Worm (Caenorhabditis elegans) whole organism, mixed stage, embryonic: Measurements from ENCODE around the gene ZK666.11.

Source experiments
- M03D4.4 ChIP-seq: sonication (generic microtip); optimal IDR thresholded peaks from 2 replicates; lab custom pipeline; 2017; ENCODE audit warnings: mild to moderate bottlenecking, missing genetic modification characterization, missing compliant biosample characterization
- bed-3 ChIP-seq: fragments of 200-800 bp; sonication (Bioruptor generic); optimal IDR thresholded peaks from 3 replicates; lab custom pipeline; 2018; ENCODE audit warnings: mild to moderate bottlenecking, missing genetic modification characterization, moderate library complexity, missing compliant biosample characterization
- blmp-1 ChIP-seq: fragments of 150-350 bp; optimal IDR thresholded peaks from 2 replicates; lab custom pipeline; 2014; ENCODE audit warnings: missing biosample characterization, missing genetic modification characterization
- ceh-39 ChIP-seq: fragments of 150-350 bp; optimal IDR thresholded peaks from 2 replicates; lab custom pipeline; 2014; ENCODE audit warnings: missing biosample characterization, missing genetic modification characterization
- ceh-43 ChIP-seq: fragments of 200-800 bp; sonication (Bioruptor generic); optimal IDR thresholded peaks from 2 replicates; lab custom pipeline; 2018; ENCODE audit warnings: mild to moderate bottlenecking, missing genetic modification characterization, moderate library complexity, missing compliant biosample characterization
- ceh-83 ChIP-seq: fragments of 200-800 bp; sonication (Bioruptor generic); optimal IDR thresholded peaks from 2 replicates; lab custom pipeline; 2018; ENCODE audit warnings: mild to moderate bottlenecking, missing genetic modification characterization, missing compliant biosample characterization
- ces-1 ChIP-seq: fragments of 150-350 bp; optimal IDR thresholded peaks from 2 replicates; lab custom pipeline; 2014; ENCODE audit warnings: missing biosample characterization, missing genetic modification reagents, missing genetic modification characterization
- cnd-1 ChIP-seq: fragments of 200-800 bp; sonication (Bioruptor generic); optimal IDR thresholded peaks from 2 replicates; lab custom pipeline; 2018; ENCODE audit warnings: mild to moderate bottlenecking, missing genetic modification characterization, missing compliant biosample characterization
- drap-1 ChIP-seq: fragments of 200-800 bp; sonication (Bioruptor generic); optimal IDR thresholded peaks from 3 replicates; lab custom pipeline; 2018; ENCODE audit warnings: mild to moderate bottlenecking, missing genetic modification characterization, missing compliant biosample characterization
- elt-1 ChIP-seq: sonication (generic microtip); optimal IDR thresholded peaks from 2 replicates; lab custom pipeline; 2017; ENCODE audit warnings: missing genetic modification characterization, mild to moderate bottlenecking, missing compliant biosample characterization, antibody characterized with exemption, moderate library complexity, borderline replicate concordance; ENCODE audit not compliant: insufficient read depth
- elt-3 ChIP-seq: fragments of 150-350 bp; optimal IDR thresholded peaks from 2 replicates; lab custom pipeline; 2014; ENCODE audit warnings: missing biosample characterization, missing genetic modification characterization
- flh-1 ChIP-seq: fragments of 200-800 bp; sonication (Bioruptor generic); optimal IDR thresholded peaks from 2 replicates; lab custom pipeline; 2018; ENCODE audit warnings: mild to moderate bottlenecking, missing genetic modification characterization, moderate library complexity, missing compliant biosample characterization
- ham-2 ChIP-seq: fragments of 200-800 bp; sonication (Bioruptor generic); optimal IDR thresholded peaks from 2 replicates; lab custom pipeline; 2018; ENCODE audit warnings: mild to moderate bottlenecking, missing genetic modification characterization, missing compliant biosample characterization
- lin-13 ChIP-seq: fragments of 150-350 bp; optimal IDR thresholded peaks from 2 replicates; lab custom pipeline; 2014; ENCODE audit warnings: missing biosample characterization, missing genetic modification characterization
- lin-32 ChIP-seq: fragments of 200-800 bp; sonication (Bioruptor generic); optimal IDR thresholded peaks from 2 replicates; lab custom pipeline; 2018; ENCODE audit warnings: mild to moderate bottlenecking, missing genetic modification characterization, missing compliant biosample characterization
- lsy-2 ChIP-seq: fragments of 150-350 bp; optimal IDR thresholded peaks from 2 replicates; lab custom pipeline; 2014; ENCODE audit warnings: missing biosample characterization, missing genetic modification characterization
- mab-5 ChIP-seq: fragments of 150-350 bp; optimal IDR thresholded peaks from 2 replicates; lab custom pipeline; 2014; ENCODE audit warnings: missing biosample characterization, missing genetic modification characterization
- mep-1 ChIP-seq: fragments of 150-350 bp; optimal IDR thresholded peaks from 2 replicates; lab custom pipeline; 2017; ENCODE audit warnings: missing biosample characterization, missing genetic modification reagents, missing genetic modification characterization, inconsistent platforms
- mls-2 ChIP-seq: sonication (generic microtip); optimal IDR thresholded peaks from 2 replicates; lab custom pipeline; 2016; ENCODE audit warnings: mild to moderate bottlenecking, missing genetic modification characterization, moderate library complexity, missing compliant biosample characterization
- nhr-12 ChIP-seq: fragments of 150-350 bp; optimal IDR thresholded peaks from 2 replicates; lab custom pipeline; 2014; ENCODE audit warnings: missing biosample characterization, missing genetic modification characterization
- nhr-2 ChIP-seq: fragments of 150-350 bp; optimal IDR thresholded peaks from 2 replicates; lab custom pipeline; 2014; ENCODE audit warnings: missing biosample characterization, missing genetic modification characterization
- nhr-237 ChIP-seq: fragments of 150-350 bp; optimal IDR thresholded peaks from 2 replicates; lab custom pipeline; 2014; ENCODE audit warnings: missing biosample characterization, missing genetic modification characterization
- nhr-28 ChIP-seq: fragments of 150-350 bp; optimal IDR thresholded peaks from 2 replicates; lab custom pipeline; 2014; ENCODE audit warnings: missing biosample characterization, missing genetic modification characterization
- nhr-76 ChIP-seq: sonication (generic microtip); optimal IDR thresholded peaks from 2 replicates; lab custom pipeline; 2017; ENCODE audit warnings: missing biosample characterization, missing genetic modification characterization
- sem-2 ChIP-seq: fragments of 200-800 bp; sonication (Bioruptor generic); optimal IDR thresholded peaks from 2 replicates; lab custom pipeline; 2018; ENCODE audit warnings: mild to moderate bottlenecking, missing genetic modification characterization, missing compliant biosample characterization
- snpc-4 ChIP-seq: fragments of 150-350 bp; optimal IDR thresholded peaks from 2 replicates; lab custom pipeline; 2014; ENCODE audit warnings: missing biosample characterization, missing genetic modification characterization
- sptf-1 ChIP-seq: sonication (generic microtip); optimal IDR thresholded peaks from 2 replicates; lab custom pipeline; 2017; ENCODE audit warnings: mild to moderate bottlenecking, missing genetic modification characterization, moderate library complexity, missing compliant biosample characterization
- tbx-8 ChIP-seq: fragments of 200-800 bp; sonication (Bioruptor generic); optimal IDR thresholded peaks from 2 replicates; lab custom pipeline; 2018; ENCODE audit warnings: mild to moderate bottlenecking, missing genetic modification characterization, moderate library complexity, missing compliant biosample characterization
- unc-120 ChIP-seq: sonication (generic microtip); optimal IDR thresholded peaks from 2 replicates; lab custom pipeline; 2017; ENCODE audit warnings: missing genetic modification characterization, missing compliant biosample characterization; ENCODE audit not compliant: poor library complexity, severe bottlenecking
- unc-39 ChIP-seq: fragments of 150-350 bp; optimal IDR thresholded peaks from 2 replicates; lab custom pipeline; 2014; ENCODE audit warnings: missing biosample characterization, missing genetic modification characterization
- unc-62 ChIP-seq: fragments of 150-350 bp; optimal IDR thresholded peaks from 2 replicates; lab custom pipeline; 2014; ENCODE audit warnings: missing biosample characterization, missing genetic modification reagents, missing genetic modification characterization
- zip-8 ChIP-seq: fragments of 150-350 bp; optimal IDR thresholded peaks from 2 replicates; lab custom pipeline; 2014; ENCODE audit warnings: missing biosample characterization, missing genetic modification characterization
- ztf-11 ChIP-seq: fragments of 150-350 bp; optimal IDR thresholded peaks from 2 replicates; lab custom pipeline; 2014; ENCODE audit warnings: missing biosample characterization, missing genetic modification characterization

Gene ZK666.11

DNA sequence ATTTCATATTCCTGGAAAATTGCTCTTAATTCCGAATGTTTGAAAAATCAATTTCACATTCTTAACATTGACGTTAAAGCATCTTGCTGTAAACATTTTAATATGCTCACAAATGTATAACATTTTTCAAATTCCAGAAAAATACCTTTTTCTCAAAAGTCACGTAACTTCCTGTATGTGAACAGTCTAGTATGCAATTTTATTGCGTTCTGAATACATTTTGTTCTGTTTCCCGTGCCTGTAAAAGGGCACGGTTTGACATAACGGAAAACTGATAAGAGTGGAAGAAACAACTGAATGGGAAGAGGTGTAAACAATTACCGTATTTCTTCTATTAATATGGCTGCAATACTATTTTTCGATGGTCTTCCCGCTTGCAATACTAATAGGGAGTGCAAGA is 577 bp downstream of the ZK666.11 start:
- TF ChIP-seq tbx-8 (GFP tag; lab: Kevin White, UChicago) (no peak), flh-1 (GFP tag; lab: Kevin White, UChicago) (no peak)

- TF ChIP-seq nhr-12, result no peak
- no peak for TF ChIP-seq nhr-237 (tag; lab: Kevin White, UChicago)
- TF ChIP-seq ces-1, result no peak
- no peak for TF ChIP-seq nhr-76 (tag; lab: Kevin White, UChicago)
- TF ChIP-seq, all 35 proteins: peak for 0
Observed at ce11 chrII:10483860-10484259, 1.5 kb downstream of the ZK666.11 start.

DNA sequence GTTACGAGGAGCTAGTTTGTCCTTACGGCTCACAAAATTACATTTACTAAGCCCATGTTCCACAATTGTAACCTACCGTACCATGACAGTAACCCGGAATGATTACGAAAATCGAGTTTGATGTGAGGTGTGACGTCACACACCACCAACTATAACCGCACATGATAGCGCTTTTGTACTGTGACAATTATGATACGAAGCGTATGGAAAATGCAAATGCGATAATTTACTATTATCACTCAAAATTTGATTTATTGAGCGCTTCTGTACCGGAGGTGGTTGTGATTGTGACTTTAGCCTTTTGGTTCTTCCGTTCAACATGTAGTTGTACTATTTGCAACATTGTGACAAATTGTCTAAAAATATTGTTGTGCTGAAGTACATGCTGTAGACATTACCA is 3.3 kb downstream of the ZK666.11 start:
- TF ChIP-seq mab-5, result no peak
- TF ChIP-seq flh-1 (GFP tag; lab: Kevin White, UChicago), result no peak
- no peak for TF ChIP-seq lin-13 (tag; lab: Kevin White, UChicago)
- no peak for TF ChIP-seq unc-62 (GFP tag; lab: Kevin White, UChicago)
- TF ChIP-seq ceh-39, result no peak
- no peak for TF ChIP-seq unc-120 (tag; lab: Kevin White, UChicago)
- TF ChIP-seq ceh-83 (GFP tag; lab: Kevin White, UChicago), result no peak
- TF ChIP-seq cnd-1 (tag; lab: Kevin White, UChicago), result no peak
- no peak for TF ChIP-seq drap-1
- TF ChIP-seq elt-3 (tag; lab: Kevin White, UChicago), result no peak
- no peak for TF ChIP-seq nhr-237 (tag; lab: Kevin White, UChicago)
- TF ChIP-seq tbx-8 (GFP tag; lab: Kevin White, UChicago), result no peak
- no peak for TF ChIP-seq nhr-2 (tag; lab: Kevin White, UChicago)

- TF ChIP-seq tbx-8 (GFP tag; lab: Kevin White, UChicago) (no peak), mep-1 (no peak), mls-2 (tag; lab: Kevin White, UChicago) (no peak), lin-32 (GFP tag; lab: Kevin White, UChicago) (no peak), lsy-2 (tag; lab: Kevin White, UChicago) (no peak), unc-120 (tag; lab: Kevin White, UChicago) (no peak), sptf-1 (tag; lab: Kevin White, UChicago) (no peak), flh-1 (GFP tag; lab: Kevin White, UChicago) (no peak), bed-3 (no peak), unc-39 (tag; lab: Kevin White, UChicago) (no peak), nhr-2 (tag; lab: Kevin White, UChicago) (no peak), sem-2 (GFP tag; lab: Kevin White, UChicago) (no peak), ceh-43 (no peak), nhr-76 (tag; lab: Kevin White, UChicago) (no peak), snpc-4 (tag; lab: Kevin White, UChicago) (no peak), nhr-237 (tag; lab: Kevin White, UChicago) (no peak), M03D4.4 (tag; lab: Kevin White, UChicago) (no peak), ham-2 (GFP tag; lab: Kevin White, UChicago) (no peak)
Observed at ce11 chrII:10486738-10487137, 4.4 kb downstream of the ZK666.11 start, which contains the start of gene ZK666.15. ZK666.15 (plus strand) TSS chrII:10487038.

DNA sequence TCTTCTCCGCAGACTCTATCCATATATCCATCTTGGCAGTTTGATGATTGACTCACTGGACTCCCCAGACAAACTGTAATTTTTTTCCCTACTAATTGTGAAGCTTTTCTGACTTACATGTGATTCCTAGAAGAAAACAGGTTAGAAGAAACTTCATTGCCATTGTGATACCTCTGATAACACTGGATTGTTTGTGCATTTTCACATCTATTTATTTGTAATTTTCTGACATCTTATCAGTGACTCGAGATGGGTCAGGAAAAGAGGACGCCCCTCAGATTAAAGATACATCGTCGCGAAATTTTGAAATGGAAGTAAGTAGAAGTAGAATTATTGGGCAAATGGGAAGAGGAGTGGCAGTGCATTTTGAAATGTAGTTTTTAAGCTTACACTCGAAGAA is 8.0 kb downstream of the ZK666.11 start, which contains the start of gene clec-61:
TSS of gene clec-61 (minus strand) at position 209 of the 400 bp plus-strand sequence.
- no peak for TF ChIP-seq bed-3
- no peak for TF ChIP-seq nhr-28 (tag; lab: Kevin White, UChicago)
- TF ChIP-seq blmp-1 (tag; lab: Kevin White, UChicago), result no peak
- TF ChIP-seq lin-13 (tag; lab: Kevin White, UChicago), result no peak
- TF ChIP-seq zip-8 (tag; lab: Kevin White, UChicago), result no peak
- TF ChIP-seq lin-32 (GFP tag; lab: Kevin White, UChicago), result no peak
- TF ChIP-seq snpc-4 (tag; lab: Kevin White, UChicago), result no peak
- TF ChIP-seq M03D4.4 (tag; lab: Kevin White, UChicago), result no peak
- TF ChIP-seq ceh-83 (GFP tag; lab: Kevin White, UChicago), result no peak
- no peak for TF ChIP-seq nhr-2 (tag; lab: Kevin White, UChicago)
- TF ChIP-seq ztf-11, result no peak
- TF ChIP-seq ceh-39, result no peak
- TF ChIP-seq elt-1 (tag; lab: Kevin White, UChicago), result no peak
- TF ChIP-seq cnd-1 (tag; lab: Kevin White, UChicago), result no peak
- no peak for TF ChIP-seq nhr-237 (tag; lab: Kevin White, UChicago)
- no peak for TF ChIP-seq mep-1
- no peak for TF ChIP-seq unc-120 (tag; lab: Kevin White, UChicago)
- TF ChIP-seq mls-2 (tag; lab: Kevin White, UChicago), result no peak
- no peak for TF ChIP-seq mab-5
- TF ChIP-seq, all 35 proteins: peak for 0
